Fruit fly (Drosophila melanogaster): Measurements from ENCODE around the gene CG7988.

- no peak for TF ChIP-seq ttk (optimal IDR thresholded peaks at IDR 0.05)
- no peak for TF ChIP-seq Sin3A (optimal IDR thresholded peaks at IDR 0.05)
- TF ChIP-seq h (optimal IDR thresholded peaks at IDR 0.05): no peak
- no peak for TF ChIP-seq psq (optimal IDR thresholded peaks at IDR 0.05)
- no peak for TF ChIP-seq insv (optimal IDR thresholded peaks at IDR 0.05)
- no peak for TF ChIP-seq Myc (optimal IDR thresholded peaks at IDR 0.05)
Measured at dm6 chr3R:18196991-18197801, 23.1 kb upstream of the CG7988 start.

Measured in Kc167 (cell line).